Worm (Caenorhabditis elegans) whole organism, early embryonic: Measurements from ENCODE around the gene sul-1.

Source experiments
- aly-1 ChIP-seq: sonication (generic microtip); optimal IDR thresholded peaks from 2 replicates; lab custom pipeline; 2016; ENCODE audit warnings: missing genetic modification characterization, missing compliant biosample characterization
- flt-1 ChIP-seq: fragments of 200-800 bp; sonication (Bioruptor generic); IDR thresholded peaks from 2 replicates; pipeline ENCODE4 v1.3.6; 2022; ENCODE audit warnings: missing genetic modification characterization, missing compliant biosample characterization
- scrt-1 ChIP-seq: fragments of 200-800 bp; sonication (Bioruptor generic); IDR thresholded peaks from 2 replicates; pipeline ENCODE4 v1.3.6; 2022; ENCODE audit warnings: missing genetic modification characterization, missing compliant biosample characterization
- sea-1 ChIP-seq: fragments of 200-800 bp; sonication (Bioruptor generic); conservative IDR thresholded peaks from 2 replicates; pipeline ENCODE4 v1.3.6; 2022; ENCODE audit warnings: missing genetic modification characterization, missing compliant biosample characterization

ce11 chrX:3235358-3235816 lies 35.3 kb downstream of the sul-1 start, which contains the start of gene F28B4.3:
- TF ChIP-seq aly-1 (tag; lab: Kevin White, UChicago) (no peak), sea-1 (GFP tag; lab: Robert Waterston, UW) (no peak), flt-1 (no peak), scrt-1 (GFP tag; lab: Robert Waterston, UW) (no peak)
